Worm (Caenorhabditis elegans): ENCODE results near the gene rdy-2.

rdy-2 gene

ce11 chrV:13577463-13577862, 23.3 kb downstream of the rdy-2 start:
- no peak for TF ChIP-seq W03F9.2 (tag; optimal IDR thresholded peaks at IDR 0.05)
- no peak for TF ChIP-seq dao-5 (tag; optimal IDR thresholded peaks at IDR 0.05)
- TF ChIP-seq him-1 (tag; optimal IDR thresholded peaks at IDR 0.05): no peak

- no peak for TF ChIP-seq dao-5 (tag; optimal IDR thresholded peaks at IDR 0.05)
- TF ChIP-seq him-1 (tag; optimal IDR thresholded peaks at IDR 0.05): no peak
- TF ChIP-seq W03F9.2 (tag; optimal IDR thresholded peaks at IDR 0.05): no peak
Measured at ce11 chrV:13576828-13577227, 24.0 kb downstream of the rdy-2 start.

- no peak for TF ChIP-seq him-1 (tag; optimal IDR thresholded peaks at IDR 0.05)
- TF ChIP-seq W03F9.2 (tag; optimal IDR thresholded peaks at IDR 0.05): no peak
Measured at ce11 chrV:13575866-13576265, 24.9 kb downstream of the rdy-2 start.

- TF ChIP-seq W03F9.2 (tag; optimal IDR thresholded peaks at IDR 0.05) (no peak), dao-5 (tag; optimal IDR thresholded peaks at IDR 0.05) (no peak), him-1 (tag; optimal IDR thresholded peaks at IDR 0.05) (no peak)
Measured at ce11 chrV:13571714-13572258, 29.0 kb downstream of the rdy-2 start, which contains the start of gene C50B8.4. C50B8.4 (plus strand) TSS chrV:13572012.

- TF ChIP-seq W03F9.2 (tag; optimal IDR thresholded peaks at IDR 0.05): peak; percentile 83
- no peak for TF ChIP-seq him-1 (tag; optimal IDR thresholded peaks at IDR 0.05)
Measured at ce11 chrV:13568533-13568932, 32.2 kb downstream of the rdy-2 start, which contains the start of the genes nuaf-1 and bir-2. nuaf-1 (minus strand) TSS chrV:13568630. bir-2 (plus strand) TSS chrV:13568850.

- TF ChIP-seq him-1 (tag; optimal IDR thresholded peaks at IDR 0.05): no peak
- TF ChIP-seq dao-5 (tag; optimal IDR thresholded peaks at IDR 0.05): no peak
- TF ChIP-seq W03F9.2 (tag; optimal IDR thresholded peaks at IDR 0.05): no peak
Measured at ce11 chrV:13566967-13567366, 33.8 kb downstream of the rdy-2 start.

ce11 chrV:13565781-13566180, 35.0 kb downstream of the rdy-2 start, which contains the start of gene slrp-1:
slrp-1 (plus strand) TSS chrV:13565863.
- TF ChIP-seq him-1 (tag; optimal IDR thresholded peaks at IDR 0.05) (no peak), dao-5 (tag; optimal IDR thresholded peaks at IDR 0.05) (no peak), W03F9.2 (tag; optimal IDR thresholded peaks at IDR 0.05) (no peak)

ce11 chrV:13565197-13565596, 35.6 kb downstream of the rdy-2 start:
- TF ChIP-seq W03F9.2 (tag; optimal IDR thresholded peaks at IDR 0.05) (peak; percentile 85), dao-5 (tag; optimal IDR thresholded peaks at IDR 0.05) (no peak), him-1 (tag; optimal IDR thresholded peaks at IDR 0.05) (no peak)

ce11 chrV:13563841-13564240, 36.9 kb downstream of the rdy-2 start, which contains the start of gene grl-17:
grl-17 (minus strand) TSS chrV:13563941.
- TF ChIP-seq W03F9.2 (tag; optimal IDR thresholded peaks at IDR 0.05) (no peak), dao-5 (tag; optimal IDR thresholded peaks at IDR 0.05) (no peak), him-1 (tag; optimal IDR thresholded peaks at IDR 0.05) (no peak)

ce11 chrV:13562748-13563147, 38.0 kb downstream of the rdy-2 start:
- TF ChIP-seq him-1 (tag; optimal IDR thresholded peaks at IDR 0.05): no peak
- TF ChIP-seq W03F9.2 (tag; optimal IDR thresholded peaks at IDR 0.05): no peak
- no peak for TF ChIP-seq dao-5 (tag; optimal IDR thresholded peaks at IDR 0.05)

- no peak for TF ChIP-seq him-1 (tag; optimal IDR thresholded peaks at IDR 0.05)
- no peak for TF ChIP-seq W03F9.2 (tag; optimal IDR thresholded peaks at IDR 0.05)
- TF ChIP-seq dao-5 (tag; optimal IDR thresholded peaks at IDR 0.05): no peak
Measured at ce11 chrV:13559978-13560377, 40.8 kb downstream of the rdy-2 start, which contains the start of gene C56A3.8. C56A3.8 (plus strand) TSS chrV:13560278.

ce11 chrV:13556746-13557145, 44.0 kb downstream of the rdy-2 start, which contains the start of gene cav-2:
cav-2 (plus strand) TSS chrV:13557104.
- TF ChIP-seq dao-5 (tag; optimal IDR thresholded peaks at IDR 0.05) (no peak), him-1 (tag; optimal IDR thresholded peaks at IDR 0.05) (peak; percentile 64), W03F9.2 (tag; optimal IDR thresholded peaks at IDR 0.05) (peak; percentile 84)

ce11 chrV:13556297-13556696, 44.5 kb downstream of the rdy-2 start, which contains the start of gene C56A3.6:
C56A3.6 (minus strand) TSS chrV:13556397.
- TF ChIP-seq him-1 (tag; optimal IDR thresholded peaks at IDR 0.05) (no peak), dao-5 (tag; optimal IDR thresholded peaks at IDR 0.05) (no peak), W03F9.2 (tag; optimal IDR thresholded peaks at IDR 0.05) (no peak)

ce11 chrV:13551601-13552000, 49.2 kb downstream of the rdy-2 start, which contains the start of the genes C56A3.4 and C56A3.5:
C56A3.4 (minus strand) TSS chrV:13551754.
C56A3.5 (plus strand) TSS chrV:13551967.
- TF ChIP-seq dao-5 (tag; optimal IDR thresholded peaks at IDR 0.05): no peak
- TF ChIP-seq him-1 (tag; optimal IDR thresholded peaks at IDR 0.05): no peak
- peak; percentile 54 for TF ChIP-seq W03F9.2 (tag; optimal IDR thresholded peaks at IDR 0.05)

Data from whole organism, L4/young adult.